Worm (Caenorhabditis elegans): ENCODE results near the gene sucg-1.
A peak's percentile ranks its signal among the peaks of the same experiment; 100 is the strongest.

The sucg-1 gene

ce11 chrIV:7763748-7764147 lies 35.0 kb downstream of the sucg-1 start, which contains the start of the genes C46A5.6 and C46A5.1:
TSS of gene C46A5.6 (minus strand) at chrIV:7763848.
TSS of gene C46A5.1 (plus strand) at chrIV:7763931.
- TF ChIP-seq mls-2 (tag; optimal IDR thresholded peaks at IDR 0.05) = no peak
- TF ChIP-seq pha-4 (tag; optimal IDR thresholded peaks at IDR 0.05) = no peak
- TF ChIP-seq sem-2 (GFP tag; optimal IDR thresholded peaks at IDR 0.05) = no peak
- TF ChIP-seq sptf-1 (tag; optimal IDR thresholded peaks at IDR 0.05) = no peak

ce11 chrIV:7764319-7764718 lies 35.6 kb downstream of the sucg-1 start:
- TF ChIP-seq ceh-83 (GFP tag; optimal IDR thresholded peaks at IDR 0.05) = no peak
- TF ChIP-seq nhr-2 (tag; optimal IDR thresholded peaks at IDR 0.05) = no peak
- no peak for TF ChIP-seq mab-5 (tag; optimal IDR thresholded peaks at IDR 0.05)
- TF ChIP-seq lsy-2 (tag; optimal IDR thresholded peaks at IDR 0.05) = no peak
- TF ChIP-seq ztf-11 (tag; optimal IDR thresholded peaks at IDR 0.05) = no peak
- no peak for TF ChIP-seq mls-2 (tag; optimal IDR thresholded peaks at IDR 0.05)
- no peak for TF ChIP-seq sem-2 (GFP tag; optimal IDR thresholded peaks at IDR 0.05)
- TF ChIP-seq unc-62 (GFP tag; optimal IDR thresholded peaks at IDR 0.05) = no peak
- no peak for TF ChIP-seq bed-3 (GFP tag; optimal IDR thresholded peaks at IDR 0.05)
- no peak for TF ChIP-seq zip-8 (tag; optimal IDR thresholded peaks at IDR 0.05)
- no peak for TF ChIP-seq lin-13 (tag; optimal IDR thresholded peaks at IDR 0.05)
- no peak for TF ChIP-seq hlh-1 (tag; optimal IDR thresholded peaks at IDR 0.05)
- no peak for TF ChIP-seq unc-120 (tag; optimal IDR thresholded peaks at IDR 0.05; ENCODE audit: poor library complexity, severe bottlenecking)
- TF ChIP-seq ceh-43 (GFP tag; optimal IDR thresholded peaks at IDR 0.05) = no peak
- TF ChIP-seq elt-3 (tag; optimal IDR thresholded peaks at IDR 0.05) = no peak
- no peak for TF ChIP-seq pha-4 (tag; optimal IDR thresholded peaks at IDR 0.05)
- TF ChIP-seq cnd-1 (tag; optimal IDR thresholded peaks at IDR 0.05) = no peak
- TF ChIP-seq nhr-76 (tag; optimal IDR thresholded peaks at IDR 0.05) = no peak
- no peak for TF ChIP-seq nhr-237 (tag; optimal IDR thresholded peaks at IDR 0.05)

- TF ChIP-seq lin-13 (tag; optimal IDR thresholded peaks at IDR 0.05) (no peak), nhr-2 (tag; optimal IDR thresholded peaks at IDR 0.05) (no peak), snpc-4 (tag; optimal IDR thresholded peaks at IDR 0.05) (no peak), ces-1 (GFP tag; optimal IDR thresholded peaks at IDR 0.05) (no peak), blmp-1 (tag; optimal IDR thresholded peaks at IDR 0.05) (no peak), drap-1 (GFP tag; optimal IDR thresholded peaks at IDR 0.05) (no peak), hlh-1 (tag; optimal IDR thresholded peaks at IDR 0.05) (no peak), lin-32 (GFP tag; optimal IDR thresholded peaks at IDR 0.05) (no peak), bed-3 (GFP tag; optimal IDR thresholded peaks at IDR 0.05) (no peak), pha-4 (tag; optimal IDR thresholded peaks at IDR 0.05) (no peak), unc-62 (GFP tag; optimal IDR thresholded peaks at IDR 0.05) (no peak), M03D4.4 (tag; optimal IDR thresholded peaks at IDR 0.05) (no peak), unc-39 (tag; optimal IDR thresholded peaks at IDR 0.05) (no peak), cnd-1 (tag; optimal IDR thresholded peaks at IDR 0.05) (no peak), nhr-12 (tag; optimal IDR thresholded peaks at IDR 0.05) (no peak), mls-2 (tag; optimal IDR thresholded peaks at IDR 0.05) (no peak)
Observed at ce11 chrIV:7770162-7770561, 41.4 kb downstream of the sucg-1 start, which contains the start of gene rdl-1. TSS of gene rdl-1 (minus strand) at chrIV:7770262.

ce11 chrIV:7774206-7774605 lies 45.5 kb downstream of the sucg-1 start, which contains the start of the genes hcf-1 and swd-2.2:
TSS of gene hcf-1 (minus strand) at chrIV:7774275.
TSS of gene swd-2.2 (plus strand) at chrIV:7774411.
- peak; percentile 40 for TF ChIP-seq mep-1 (tag; optimal IDR thresholded peaks at IDR 0.05)
- TF ChIP-seq blmp-1 (tag; optimal IDR thresholded peaks at IDR 0.05) = no peak
- TF ChIP-seq tbx-8 (GFP tag; optimal IDR thresholded peaks at IDR 0.05) = no peak
- TF ChIP-seq pha-4 (tag; optimal IDR thresholded peaks at IDR 0.05) = peak; percentile 21
- TF ChIP-seq nhr-237 (tag; optimal IDR thresholded peaks at IDR 0.05) = peak; percentile 26

ce11 chrIV:7775725-7776124 lies 47.0 kb downstream of the sucg-1 start, which contains the start of gene swd-2.1:
TSS of gene swd-2.1 (plus strand) at chrIV:7776025.
- no peak for TF ChIP-seq nhr-12 (tag; optimal IDR thresholded peaks at IDR 0.05)
- TF ChIP-seq zip-8 (tag; optimal IDR thresholded peaks at IDR 0.05) = no peak
- no peak for TF ChIP-seq sptf-1 (tag; optimal IDR thresholded peaks at IDR 0.05)
- TF ChIP-seq mab-5 (tag; optimal IDR thresholded peaks at IDR 0.05) = no peak
- no peak for TF ChIP-seq ces-1 (GFP tag; optimal IDR thresholded peaks at IDR 0.05)
- TF ChIP-seq drap-1 (GFP tag; optimal IDR thresholded peaks at IDR 0.05) = no peak
- no peak for TF ChIP-seq unc-39 (tag; optimal IDR thresholded peaks at IDR 0.05)
- TF ChIP-seq lin-13 (tag; optimal IDR thresholded peaks at IDR 0.05) = no peak
- no peak for TF ChIP-seq unc-62 (GFP tag; optimal IDR thresholded peaks at IDR 0.05)
- no peak for TF ChIP-seq lin-32 (GFP tag; optimal IDR thresholded peaks at IDR 0.05)
- no peak for TF ChIP-seq ceh-39 (tag; optimal IDR thresholded peaks at IDR 0.05)
- no peak for TF ChIP-seq M03D4.4 (tag; optimal IDR thresholded peaks at IDR 0.05)

Measured in whole organism, mixed stage, embryonic.